Fruit fly (Drosophila melanogaster) whole organism, pupa: ENCODE measurements around the gene CG31029.
A peak's percentile ranks its signal among the peaks of the same experiment; 100 is the strongest.

Experiments
- CG14655 ChIP-seq: fragments of 200-800 bp; sonication (Bioruptor generic); optimal IDR thresholded peaks from 3 replicates; lab custom pipeline; 2017; ENCODE audit warnings: mild to moderate bottlenecking, missing biosample characterization, missing genetic modification reagents, missing genetic modification characterization
- CG8159 ChIP-seq: fragments of 200-800 bp; sonication (Bioruptor generic); optimal IDR thresholded peaks from 3 replicates; lab custom pipeline; 2018; ENCODE audit warnings: missing biosample characterization, mild to moderate bottlenecking, missing genetic modification characterization, moderate library complexity
- CG9948 ChIP-seq: fragments of 200-800 bp; sonication (Bioruptor generic); optimal IDR thresholded peaks from 2 replicates; lab custom pipeline; 2018; ENCODE audit warnings: missing biosample characterization, mild to moderate bottlenecking, missing genetic modification characterization, moderate library complexity
- D1 ChIP-seq: fragments of 200-800 bp; sonication (Bioruptor generic); optimal IDR thresholded peaks from 2 replicates; lab custom pipeline; 2018; ENCODE audit warnings: missing biosample characterization, mild to moderate bottlenecking, missing genetic modification characterization, moderate library complexity
- EcR ChIP-seq: fragments of 200-800 bp; sonication (Bioruptor generic); optimal IDR thresholded peaks from 3 replicates; lab custom pipeline; 2019; ENCODE audit warnings: missing biosample characterization, missing genetic modification characterization, mild to moderate bottlenecking, moderate library complexity, missing genetic modification reagents
- Ets98B ChIP-seq: fragments of 200-800 bp; sonication (Bioruptor generic); IDR thresholded peaks from 2 replicates; pipeline ENCODE4 v1.3.6; 2022; ENCODE audit warnings: missing biosample characterization, missing genetic modification characterization
- Snoo ChIP-seq: fragments of 200-800 bp; sonication (Bioruptor generic); optimal IDR thresholded peaks from 3 replicates; lab custom pipeline; 2017; ENCODE audit warnings: missing biosample characterization, mild to moderate bottlenecking, missing genetic modification characterization, inconsistent platforms
- rn ChIP-seq: fragments of 200-800 bp; sonication (Bioruptor generic); IDR thresholded peaks from 2 replicates; pipeline ENCODE4 v1.3.6; 2022; ENCODE audit warnings: missing biosample characterization, missing genetic modification characterization

dm6 chr3R:30090261-30091006 lies 41.8 kb downstream of the CG31029 start:
- peak; percentile 47 for TF ChIP-seq CG14655 (GFP tag; lab: Kevin White, UChicago)
- TF ChIP-seq Snoo (tag; lab: Kevin White, UChicago): no peak
- no peak for TF ChIP-seq D1 (tag; lab: Kevin White, UChicago)
- TF ChIP-seq Ets98B: no peak
- no peak for TF ChIP-seq rn (GFP tag; lab: Robert Waterston, UW)
- no peak for TF ChIP-seq CG9948 (tag; lab: Kevin White, UChicago)
- TF ChIP-seq CG8159 (tag; lab: Kevin White, UChicago): peak; percentile 30
- peak; percentile 83 for TF ChIP-seq EcR (GFP tag; lab: Kevin White, UChicago)
